Worm (Caenorhabditis elegans) whole organism, midembryonic: ENCODE results near the gene C42D8.9.

Experiments used
- flt-1 ChIP-seq: fragments of 200-800 bp; sonication (Bioruptor generic); IDR thresholded peaks from 2 replicates; pipeline ENCODE4 v1.3.6; 2022; ENCODE audit warnings: missing genetic modification characterization, missing compliant biosample characterization
- ref-1 ChIP-seq: fragments of 200-800 bp; sonication (Bioruptor generic); conservative IDR thresholded peaks from 2 replicates; pipeline ENCODE4 v1.3.6; 2022; ENCODE audit warnings: missing genetic modification reagents, missing genetic modification characterization, missing compliant biosample characterization

ce11 chrX:5073895-5074294 lies 32.9 kb downstream of the C42D8.9 start:
- TF ChIP-seq ref-1 (GFP tag; lab: Robert Waterston, UW) (no peak), flt-1 (GFP tag; lab: Robert Waterston, UW) (no peak)
